Worm (Caenorhabditis elegans): ENCODE results near the gene T19D2.3.

T19D2.3 gene

ce11 chrX:3944073-3944472 lies 5.0 kb downstream of the T19D2.3 start:
- TF ChIP-seq scrt-1 (GFP tag; IDR thresholded peaks at IDR 0.05) = no peak

- TF ChIP-seq ama-1 (optimal IDR thresholded peaks at IDR 0.05) (no peak), flt-1 (GFP tag; IDR thresholded peaks at IDR 0.05) (no peak), B0310.2 (tag; optimal IDR thresholded peaks at IDR 0.05) (no peak)
Measured at ce11 chrX:3944961-3945587, 6.0 kb downstream of the T19D2.3 start.

ce11 chrX:3945681-3946080 lies 6.6 kb downstream of the T19D2.3 start:
- peak; percentile 5 for TF ChIP-seq F13C5.2 (tag; optimal IDR thresholded peaks at IDR 0.05)
- TF ChIP-seq pes-1 (GFP tag; IDR thresholded peaks at IDR 0.05) = no peak

- TF ChIP-seq flt-1 (GFP tag; IDR thresholded peaks at IDR 0.05) = no peak
- no peak for TF ChIP-seq ets-7 (tag; optimal IDR thresholded peaks at IDR 0.05)
- TF ChIP-seq ceh-36 (tag; optimal IDR thresholded peaks at IDR 0.05) = no peak
- TF ChIP-seq tra-4 (tag; optimal IDR thresholded peaks at IDR 0.05) = no peak
- TF ChIP-seq scrt-1 (GFP tag; IDR thresholded peaks at IDR 0.05) = no peak
- no peak for TF ChIP-seq tbx-11 (GFP tag; IDR thresholded peaks at IDR 0.05)
- TF ChIP-seq aly-1 (tag; optimal IDR thresholded peaks at IDR 0.05) = no peak
- TF ChIP-seq sea-1 (GFP tag; conservative IDR thresholded peaks at IDR 0.05) = no peak
Measured at ce11 chrX:3949026-3949425, 10.0 kb downstream of the T19D2.3 start.

ce11 chrX:3949763-3950162 lies 10.7 kb downstream of the T19D2.3 start:
- TF ChIP-seq sea-1 (GFP tag; conservative IDR thresholded peaks at IDR 0.05) (no peak), ceh-13 (GFP tag; optimal IDR thresholded peaks at IDR 0.05) (no peak), tra-4 (tag; optimal IDR thresholded peaks at IDR 0.05) (no peak), pes-1 (GFP tag; IDR thresholded peaks at IDR 0.05) (no peak), B0310.2 (tag; optimal IDR thresholded peaks at IDR 0.05) (no peak), ets-7 (tag; optimal IDR thresholded peaks at IDR 0.05) (no peak), scrt-1 (GFP tag; IDR thresholded peaks at IDR 0.05) (no peak), tbx-11 (GFP tag; IDR thresholded peaks at IDR 0.05) (no peak), F13C5.2 (tag; optimal IDR thresholded peaks at IDR 0.05) (no peak), flt-1 (GFP tag; IDR thresholded peaks at IDR 0.05) (no peak), hmbx-1 (tag; optimal IDR thresholded peaks at IDR 0.05) (no peak), hnd-1 (tag; optimal IDR thresholded peaks at IDR 0.05) (no peak), tbx-37 (GFP tag; conservative IDR thresholded peaks at IDR 0.05) (no peak), ama-1 (optimal IDR thresholded peaks at IDR 0.05) (no peak), aly-1 (tag; optimal IDR thresholded peaks at IDR 0.05) (no peak), ceh-36 (tag; optimal IDR thresholded peaks at IDR 0.05) (no peak), hmg-4 (GFP tag; optimal IDR thresholded peaks at IDR 0.05) (no peak)

ce11 chrX:3952737-3953136 lies 13.7 kb downstream of the T19D2.3 start:
- no peak for TF ChIP-seq flt-1 (GFP tag; IDR thresholded peaks at IDR 0.05)
- TF ChIP-seq B0310.2 (tag; optimal IDR thresholded peaks at IDR 0.05) = no peak
- TF ChIP-seq scrt-1 (GFP tag; IDR thresholded peaks at IDR 0.05) = no peak
- no peak for TF ChIP-seq ceh-13 (GFP tag; optimal IDR thresholded peaks at IDR 0.05)
- TF ChIP-seq pes-1 (GFP tag; IDR thresholded peaks at IDR 0.05) = no peak
- TF ChIP-seq F13C5.2 (tag; optimal IDR thresholded peaks at IDR 0.05) = no peak
- no peak for TF ChIP-seq hmg-4 (GFP tag; optimal IDR thresholded peaks at IDR 0.05)
- no peak for TF ChIP-seq tbx-37 (GFP tag; conservative IDR thresholded peaks at IDR 0.05)
- TF ChIP-seq ama-1 (optimal IDR thresholded peaks at IDR 0.05) = no peak
- TF ChIP-seq hnd-1 (tag; optimal IDR thresholded peaks at IDR 0.05) = no peak

- TF ChIP-seq sea-1 (GFP tag; conservative IDR thresholded peaks at IDR 0.05) = no peak
- TF ChIP-seq tbx-37 (GFP tag; conservative IDR thresholded peaks at IDR 0.05) = no peak
- TF ChIP-seq ama-1 (optimal IDR thresholded peaks at IDR 0.05) = no peak
- TF ChIP-seq ceh-13 (GFP tag; optimal IDR thresholded peaks at IDR 0.05) = no peak
- TF ChIP-seq hnd-1 (tag; optimal IDR thresholded peaks at IDR 0.05) = no peak
- no peak for TF ChIP-seq flt-1 (GFP tag; IDR thresholded peaks at IDR 0.05)
- TF ChIP-seq aly-1 (tag; optimal IDR thresholded peaks at IDR 0.05) = no peak
- no peak for TF ChIP-seq tbx-11 (GFP tag; IDR thresholded peaks at IDR 0.05)
- no peak for TF ChIP-seq B0310.2 (tag; optimal IDR thresholded peaks at IDR 0.05)
- TF ChIP-seq ceh-36 (tag; optimal IDR thresholded peaks at IDR 0.05) = no peak
- TF ChIP-seq pes-1 (GFP tag; IDR thresholded peaks at IDR 0.05) = no peak
- no peak for TF ChIP-seq F13C5.2 (tag; optimal IDR thresholded peaks at IDR 0.05)
- no peak for TF ChIP-seq hmg-4 (GFP tag; optimal IDR thresholded peaks at IDR 0.05)
- no peak for TF ChIP-seq scrt-1 (GFP tag; IDR thresholded peaks at IDR 0.05)
- TF ChIP-seq ets-7 (tag; optimal IDR thresholded peaks at IDR 0.05) = no peak
- TF ChIP-seq tra-4 (tag; optimal IDR thresholded peaks at IDR 0.05) = no peak
- no peak for TF ChIP-seq hmbx-1 (tag; optimal IDR thresholded peaks at IDR 0.05)
Measured at ce11 chrX:3957475-3958204, 18.6 kb downstream of the T19D2.3 start.

ce11 chrX:3958252-3958651 lies 19.2 kb downstream of the T19D2.3 start, which contains the start of gene lin-18:
Gene lin-18, plus strand, starts transcription at chrX:3958552.
- TF ChIP-seq tbx-37 (GFP tag; conservative IDR thresholded peaks at IDR 0.05) (no peak), ceh-13 (GFP tag; optimal IDR thresholded peaks at IDR 0.05) (no peak), scrt-1 (GFP tag; IDR thresholded peaks at IDR 0.05) (no peak), ama-1 (optimal IDR thresholded peaks at IDR 0.05) (no peak), aly-1 (tag; optimal IDR thresholded peaks at IDR 0.05) (no peak), hmg-4 (GFP tag; optimal IDR thresholded peaks at IDR 0.05) (no peak), B0310.2 (tag; optimal IDR thresholded peaks at IDR 0.05) (no peak), sea-1 (GFP tag; conservative IDR thresholded peaks at IDR 0.05) (no peak)

Measured in whole organism, early embryonic.